Worm (Caenorhabditis elegans) whole organism, late embryonic: ENCODE data around the gene C53C11.2.

Experiments
- C08G9.2 ChIP-seq: sonication (generic microtip); optimal IDR thresholded peaks from 2 replicates; lab custom pipeline; 2016; ENCODE audit warnings: mild to moderate bottlenecking, missing genetic modification characterization, moderate library complexity, missing compliant biosample characterization
- F13H6.1 ChIP-seq: sonication (generic microtip); optimal IDR thresholded peaks from 2 replicates; lab custom pipeline; 2016; ENCODE audit warnings: missing genetic modification characterization, missing compliant biosample characterization
- ama-1 ChIP-seq: fragments of 150-350 bp; optimal IDR thresholded peaks from 2 replicates; lab custom pipeline; 2014
- ceh-19 ChIP-seq: fragments of 200-800 bp; sonication (Bioruptor generic); optimal IDR thresholded peaks from 2 replicates; lab custom pipeline; 2018; ENCODE audit warnings: mild to moderate bottlenecking, missing genetic modification characterization, missing compliant biosample characterization
- ceh-2 ChIP-seq: sonication (generic microtip); optimal IDR thresholded peaks from 2 replicates; lab custom pipeline; 2016; ENCODE audit warnings: missing genotype, missing genetic modification characterization, missing compliant biosample characterization
- dmd-4 ChIP-seq: sonication (generic microtip); optimal IDR thresholded peaks from 2 replicates; lab custom pipeline; 2016; ENCODE audit warnings: borderline replicate concordance, missing genetic modification characterization, missing compliant biosample characterization
- elt-4 ChIP-seq: sonication (generic microtip); optimal IDR thresholded peaks from 2 replicates; lab custom pipeline; 2016; ENCODE audit warnings: missing genetic modification characterization, missing compliant biosample characterization
- ets-4 ChIP-seq: sonication (generic microtip); optimal IDR thresholded peaks from 2 replicates; lab custom pipeline; 2016; ENCODE audit warnings: missing genetic modification characterization, missing compliant biosample characterization
- lin-11 ChIP-seq: fragments of 200-800 bp; sonication (Bioruptor generic); optimal IDR thresholded peaks from 2 replicates; lab custom pipeline; 2018; ENCODE audit warnings: mild to moderate bottlenecking, missing genetic modification characterization, missing compliant biosample characterization
- rnt-1 ChIP-seq: sonication (generic microtip); optimal IDR thresholded peaks from 2 replicates; lab custom pipeline; 2016; ENCODE audit warnings: missing genetic modification characterization, missing compliant biosample characterization
- sox-4 ChIP-seq: sonication (generic microtip); optimal IDR thresholded peaks from 2 replicates; lab custom pipeline; 2017; ENCODE audit warnings: mild to moderate bottlenecking, missing genetic modification characterization, inconsistent platforms, missing compliant biosample characterization
- unc-3 ChIP-seq, 2 experiments: fragments of 200-800 bp in 1 of 2; sonication (Bioruptor generic) in 1 of 2; sonication (generic microtip) in 1 of 2; conservative IDR thresholded peaks in 1 of 2; optimal IDR thresholded peaks in 1 of 2; 2 replicates each; pipeline versions ENCODE4 v1.3.6 to Lab custom; 2016 to 2022; ENCODE audit warnings: missing compliant biosample characterization in 2 of 2, missing genetic modification characterization in 2 of 2, missing genetic modification reagents in 1 of 2
- unc-55 ChIP-seq: sonication (generic microtip); optimal IDR thresholded peaks from 2 replicates; lab custom pipeline; 2017; ENCODE audit warnings: missing biosample characterization, missing genetic modification reagents, missing genetic modification characterization
- zip-5 ChIP-seq: sonication (generic microtip); optimal IDR thresholded peaks from 2 replicates; lab custom pipeline; 2016; ENCODE audit warnings: missing genetic modification characterization, missing compliant biosample characterization

DNA sequence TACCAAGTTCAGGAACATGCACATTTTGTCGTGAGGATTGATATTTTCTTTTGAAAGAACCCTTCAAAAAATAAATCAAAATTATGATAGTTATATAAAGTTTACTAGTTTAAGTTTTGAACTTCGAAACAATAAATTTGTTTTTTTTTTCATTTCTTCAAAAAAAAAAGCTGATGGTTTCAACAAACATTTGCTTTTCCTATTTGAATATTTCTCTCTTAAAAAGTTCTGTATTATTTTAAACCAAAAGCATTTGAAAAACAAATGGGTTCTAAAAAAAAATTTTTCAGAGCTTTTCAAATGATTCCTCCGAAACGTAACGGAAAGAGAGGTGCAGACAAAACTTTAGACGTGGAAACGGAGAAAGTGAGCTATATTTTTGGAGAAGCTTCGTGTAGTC is 4.0 kb downstream of the C53C11.2 start, which contains the start of gene C53C11.1:
- TF ChIP-seq unc-3 (GFP tag; conservative IDR thresholded peaks at IDR 0.05; lab: Robert Waterston, UW) (no peak), unc-3 (tag; optimal IDR thresholded peaks at IDR 0.05; lab: Kevin White, UChicago) (no peak), sox-4 (tag; lab: Kevin White, UChicago) (no peak), C08G9.2 (tag; lab: Kevin White, UChicago) (no peak), ceh-2 (tag; lab: Kevin White, UChicago) (no peak), ama-1 (no peak), lin-11 (tag; lab: Kevin White, UChicago) (no peak), elt-4 (tag; lab: Kevin White, UChicago) (no peak), rnt-1 (no peak), ceh-19 (no peak), zip-5 (no peak), ets-4 (tag; lab: Kevin White, UChicago) (no peak), dmd-4 (tag; lab: Kevin White, UChicago) (no peak), F13H6.1 (tag; lab: Kevin White, UChicago) (no peak), unc-55 (GFP tag; lab: Kevin White, UChicago) (no peak)
